Worm (Caenorhabditis elegans): ENCODE measurements around the gene tebp-1.

DNA sequence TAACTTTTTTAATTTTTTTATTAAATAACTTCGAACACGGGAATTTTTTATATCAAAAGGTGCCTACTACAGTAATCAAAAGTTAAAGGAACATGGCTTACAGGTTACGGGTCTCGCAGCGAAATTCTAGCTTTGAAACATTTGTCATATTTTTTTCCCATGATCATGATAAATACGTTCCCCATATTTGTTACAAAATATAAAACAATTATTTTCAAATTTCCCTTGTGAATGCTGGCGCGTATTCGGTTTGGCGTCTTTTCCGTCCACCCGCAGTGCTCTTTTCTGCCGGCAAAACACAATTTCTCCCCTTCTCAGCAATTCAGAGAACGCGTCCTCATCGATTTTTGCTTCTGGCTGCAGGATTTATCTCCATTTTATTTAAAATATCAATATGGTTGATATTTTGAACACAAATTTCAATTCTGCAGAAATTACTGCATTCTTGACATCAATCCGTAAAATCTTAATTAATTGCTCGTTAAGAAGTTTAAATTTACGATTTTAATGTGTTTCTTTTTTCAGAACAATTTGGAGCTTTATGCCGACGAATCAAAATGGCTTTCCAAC, 3.4 kb downstream of the tebp-1 start, which contains the start of gene imb-2:
- TF ChIP-seq tbx-7 (tag; optimal IDR thresholded peaks at IDR 0.05) (no peak), nhr-11 (tag; optimal IDR thresholded peaks at IDR 0.05) (no peak), dmd-4 (tag; optimal IDR thresholded peaks at IDR 0.05; ENCODE audit: borderline replicate concordance) (no peak), pha-4 (tag; optimal IDR thresholded peaks at IDR 0.05) (no peak), pax-1 (tag; optimal IDR thresholded peaks at IDR 0.05) (no peak), che-1 (tag; optimal IDR thresholded peaks at IDR 0.05) (no peak), ttx-3 (tag; optimal IDR thresholded peaks at IDR 0.05) (no peak), rnt-1 (tag; optimal IDR thresholded peaks at IDR 0.05) (no peak), hlh-13 (GFP tag; optimal IDR thresholded peaks at IDR 0.05) (no peak), K09A11.1 (tag; optimal IDR thresholded peaks at IDR 0.05; ENCODE audit: insufficient read depth) (no peak), pag-3 (tag; optimal IDR thresholded peaks at IDR 0.05; ENCODE audit: borderline replicate concordance) (no peak), lin-11 (tag; optimal IDR thresholded peaks at IDR 0.05) (no peak), ama-1 (optimal IDR thresholded peaks at IDR 0.05) (no peak)

All from whole organism, late embryonic.